Fruit fly (Drosophila melanogaster) whole organism, embryonic: Measurements from ENCODE around the gene CG42494.

Source experiments
- Adf1 ChIP-seq: fragments of 200-800 bp; sonication (Bioruptor generic); IDR thresholded peaks from 2 replicates; pipeline ENCODE4 v1.3.6; 2022; ENCODE audit warnings: missing biosample characterization, missing genetic modification characterization
- Atf3 ChIP-seq: fragments of 200-800 bp; sonication (Bioruptor generic); optimal IDR thresholded peaks from 3 replicates; lab custom pipeline; 2016; ENCODE audit warnings: missing biosample characterization, missing genetic modification characterization
- BEAF-32 ChIP-seq: fragments of 200-800 bp; sonication (Bioruptor generic); optimal IDR thresholded peaks from 3 replicates; lab custom pipeline; 2017; ENCODE audit warnings: missing biosample characterization, missing genetic modification characterization, mild to moderate bottlenecking, moderate library complexity, missing genetic modification reagents
- C15 ChIP-seq: fragments of 200-800 bp; sonication (Bioruptor generic); IDR thresholded peaks from 3 replicates; pipeline ENCODE4 v1.3.6; 2022; ENCODE audit warnings: missing biosample characterization, missing genetic modification characterization
- CG1024 ChIP-seq: fragments of 200-800 bp; sonication (Bioruptor generic); IDR thresholded peaks from 2 replicates; pipeline ENCODE4 v1.3.6; 2022; ENCODE audit warnings: missing biosample characterization, missing genetic modification characterization
- CG11560 ChIP-seq: fragments of 200-800 bp; sonication (Bioruptor generic); IDR thresholded peaks from 3 replicates; pipeline ENCODE4 v1.3.6; 2022; ENCODE audit warnings: missing biosample characterization, missing genetic modification characterization
- CG11696 ChIP-seq: fragments of 200-800 bp; sonication (Bioruptor generic); IDR thresholded peaks from 2 replicates; pipeline ENCODE4 v1.3.6; 2022; ENCODE audit warnings: missing biosample characterization, missing genetic modification characterization
- CG13123 ChIP-seq: fragments of 200-800 bp; sonication (Bioruptor generic); optimal IDR thresholded peaks from 2 replicates; lab custom pipeline; 2016; ENCODE audit warnings: missing biosample characterization, missing genetic modification characterization
- CG13624 ChIP-seq: fragments of 200-800 bp; sonication (Bioruptor generic); optimal IDR thresholded peaks from 2 replicates; lab custom pipeline; 2016; ENCODE audit warnings: missing biosample characterization, missing genetic modification characterization
- CG15696 ChIP-seq: fragments of 200-800 bp; sonication (Bioruptor generic); optimal IDR thresholded peaks from 2 replicates; lab custom pipeline; 2019; ENCODE audit warnings: missing biosample characterization, mild to moderate bottlenecking, missing genetic modification characterization, moderate library complexity
- CG17328 ChIP-seq: fragments of 200-800 bp; sonication (Bioruptor generic); IDR thresholded peaks from 2 replicates; pipeline ENCODE4 v1.3.6; 2022; ENCODE audit warnings: missing biosample characterization, missing genetic modification characterization
- CG17829 ChIP-seq: fragments of 200-800 bp; optimal IDR thresholded peaks from 2 replicates; lab custom pipeline; 2019; ENCODE audit warnings: missing biosample characterization, mild to moderate bottlenecking, missing genetic modification characterization, moderate library complexity
- CG18619 ChIP-seq: fragments of 200-800 bp; sonication (Bioruptor generic); optimal IDR thresholded peaks from 3 replicates; lab custom pipeline; 2017; ENCODE audit warnings: missing biosample characterization, mild to moderate bottlenecking, missing genetic modification characterization
- CG18764 ChIP-seq: fragments of 200-800 bp; sonication (Bioruptor generic); optimal IDR thresholded peaks from 3 replicates; lab custom pipeline; 2016; ENCODE audit warnings: missing biosample characterization, missing genetic modification characterization
- CG32532 ChIP-seq: fragments of 200-800 bp; sonication (Bioruptor generic); IDR thresholded peaks from 2 replicates; pipeline ENCODE4 v1.3.6; 2022; ENCODE audit warnings: missing biosample characterization, missing genetic modification characterization
- CG3726 ChIP-seq: fragments of 200-800 bp; sonication (Bioruptor generic); IDR thresholded peaks from 3 replicates; pipeline ENCODE4, ENCODE4 v1.3.6; 2022; ENCODE audit warnings: missing biosample characterization, missing genetic modification characterization
- CG4282 ChIP-seq: fragments of 200-800 bp; sonication (Bioruptor generic); optimal IDR thresholded peaks from 2 replicates; lab custom pipeline; 2016; ENCODE audit warnings: missing biosample characterization, missing genetic modification characterization
- CG4617 ChIP-seq: fragments of 200-800 bp; sonication (Bioruptor generic); optimal IDR thresholded peaks from 3 replicates; lab custom pipeline; 2016; ENCODE audit warnings: missing biosample characterization, missing genetic modification characterization, borderline replicate concordance
- CG7271 ChIP-seq: fragments of 200-800 bp; sonication (Bioruptor generic); optimal IDR thresholded peaks from 2 replicates; lab custom pipeline; 2018; ENCODE audit warnings: missing biosample characterization, mild to moderate bottlenecking, missing genetic modification characterization, moderate library complexity
- CG9609 ChIP-seq: fragments of 200-800 bp; sonication (Bioruptor generic); optimal IDR thresholded peaks from 3 replicates; lab custom pipeline; 2016; ENCODE audit warnings: missing biosample characterization, missing genetic modification characterization
- Doc3 ChIP-seq: fragments of 200-800 bp; sonication (Bioruptor generic); IDR thresholded peaks from 3 replicates; pipeline ENCODE4 v1.3.6; 2022; ENCODE audit warnings: missing biosample characterization, missing genetic modification characterization; ENCODE audit not compliant: partially characterized antibody
- Fer1 ChIP-seq: fragments of 200-800 bp; sonication (Bioruptor generic); optimal IDR thresholded peaks from 2 replicates; lab custom pipeline; 2017; ENCODE audit warnings: missing biosample characterization, mild to moderate bottlenecking, missing genetic modification characterization
- HLH4C ChIP-seq: fragments of 200-800 bp; sonication (Bioruptor generic); IDR thresholded peaks from 3 replicates; pipeline ENCODE4 v1.3.6; 2022; ENCODE audit warnings: missing biosample characterization, missing genetic modification characterization; ENCODE audit not compliant: partially characterized antibody
- MBD-R2 ChIP-seq: fragments of 200-800 bp; sonication (Bioruptor generic); IDR thresholded peaks from 2 replicates; pipeline ENCODE4 v1.3.6; 2022; ENCODE audit warnings: missing biosample characterization, missing genetic modification characterization
- MESR4 ChIP-seq: fragments of 200-800 bp; sonication (Bioruptor generic); optimal IDR thresholded peaks from 2 replicates; lab custom pipeline; 2018; ENCODE audit warnings: missing biosample characterization, mild to moderate bottlenecking, missing genetic modification characterization, moderate library complexity
- Meics ChIP-seq: fragments of 200-800 bp; sonication (Bioruptor generic); optimal IDR thresholded peaks from 2 replicates; lab custom pipeline; 2017; ENCODE audit warnings: missing biosample characterization, mild to moderate bottlenecking, missing genetic modification characterization
- Nf-YB ChIP-seq: fragments of 200-800 bp; sonication (Bioruptor generic); optimal IDR thresholded peaks from 3 replicates; lab custom pipeline; 2019; ENCODE audit warnings: missing biosample characterization, mild to moderate bottlenecking, missing genetic modification characterization, moderate library complexity
- NfI ChIP-seq: fragments of 200-800 bp; sonication (Bioruptor generic); optimal IDR thresholded peaks from 3 replicates; lab custom pipeline; 2018; ENCODE audit warnings: missing biosample characterization, mild to moderate bottlenecking, missing genetic modification characterization, moderate library complexity
- Sox100B ChIP-seq: fragments of 200-800 bp; sonication (Bioruptor generic); optimal IDR thresholded peaks from 3 replicates; lab custom pipeline; 2018; ENCODE audit warnings: missing biosample characterization, mild to moderate bottlenecking, missing genetic modification characterization
- Usf ChIP-seq: fragments of 200-800 bp; sonication (Bioruptor generic); optimal IDR thresholded peaks from 2 replicates; lab custom pipeline; 2017; ENCODE audit warnings: missing genotype, missing biosample characterization, missing genetic modification characterization
- Xrp1 ChIP-seq: fragments of 200-800 bp; sonication (Bioruptor generic); IDR thresholded peaks from 2 replicates; pipeline ENCODE4 v1.3.6; 2022; ENCODE audit warnings: missing biosample characterization, missing genetic modification characterization
- ap ChIP-seq: fragments of 200-800 bp; sonication (Bioruptor generic); IDR thresholded peaks from 2 replicates; pipeline ENCODE4 v1.3.6; 2022; ENCODE audit warnings: missing biosample characterization, missing genetic modification characterization
- az2 ChIP-seq: fragments of 200-800 bp; sonication (Bioruptor generic); optimal IDR thresholded peaks from 3 replicates; lab custom pipeline; 2016; ENCODE audit warnings: missing biosample characterization, missing genetic modification characterization
- bbx ChIP-seq: fragments of 200-800 bp; sonication (Bioruptor generic); IDR thresholded peaks from 2 replicates; pipeline ENCODE4 v1.3.6; 2022; ENCODE audit warnings: missing biosample characterization, missing genetic modification characterization; ENCODE audit not compliant: partially characterized antibody
- btn ChIP-seq: fragments of 200-800 bp; sonication (Bioruptor generic); optimal IDR thresholded peaks from 2 replicates; lab custom pipeline; 2016; ENCODE audit warnings: missing biosample characterization, missing genetic modification characterization
- chif ChIP-seq, 2 experiments: fragments of 200-800 bp; sonication (Bioruptor generic); optimal IDR thresholded peaks; 3 replicates each; lab custom pipeline; 2016; ENCODE audit warnings: missing biosample characterization in 2 of 2, missing genetic modification characterization in 2 of 2
- fru ChIP-seq: fragments of >200 bp; optimal IDR thresholded peaks from 2 replicates; lab custom pipeline; 2017
- ind ChIP-seq: fragments of 200-800 bp; sonication (Bioruptor generic); optimal IDR thresholded peaks from 3 replicates; lab custom pipeline; 2016; ENCODE audit warnings: missing biosample characterization, missing genetic modification characterization
- kay ChIP-seq: fragments of 200-800 bp; sonication (Bioruptor generic); optimal IDR thresholded peaks from 2 replicates; lab custom pipeline; 2016; ENCODE audit warnings: missing biosample characterization, missing genetic modification characterization
- lbe ChIP-seq: fragments of 200-800 bp; sonication (Bioruptor generic); optimal IDR thresholded peaks from 2 replicates; lab custom pipeline; 2016; ENCODE audit warnings: missing biosample characterization, mild to moderate bottlenecking, missing genetic modification characterization
- mld ChIP-seq: fragments of 200-800 bp; sonication (Bioruptor generic); IDR thresholded peaks from 3 replicates; pipeline ENCODE4 v1.3.6; 2022; ENCODE audit warnings: missing biosample characterization, missing genetic modification characterization; ENCODE audit not compliant: partially characterized antibody
- nmo ChIP-seq: fragments of 200-800 bp; sonication (Bioruptor generic); optimal IDR thresholded peaks from 2 replicates; lab custom pipeline; 2018; ENCODE audit warnings: missing biosample characterization, mild to moderate bottlenecking, missing genetic modification characterization, moderate library complexity
- pan ChIP-seq, 4 experiments: fragments of >200 bp in 3 of 4; fragments of 200-800 bp in 1 of 4; sonication (Bioruptor generic) in 1 of 4; optimal IDR thresholded peaks in 3 of 4; IDR thresholded peaks in 1 of 4; 2 replicates each; pipeline versions ENCODE4 v1.3.6 to Lab custom; 2017 to 2022; ENCODE audit warnings: missing biosample characterization in 2 of 4, missing genetic modification characterization in 2 of 4, mixed read lengths in 1 of 4
- salm ChIP-seq: fragments of 200-800 bp; sonication (Bioruptor generic); optimal IDR thresholded peaks from 2 replicates; lab custom pipeline; 2018; ENCODE audit warnings: missing biosample characterization, mild to moderate bottlenecking, missing genetic modification characterization
- sim ChIP-seq: fragments of 200-800 bp; sonication (Bioruptor generic); IDR thresholded peaks from 2 replicates; pipeline ENCODE4 v1.3.6; 2022; ENCODE audit warnings: missing biosample characterization, missing genetic modification characterization
- unpg ChIP-seq: fragments of 200-800 bp; sonication (Bioruptor generic); optimal IDR thresholded peaks from 3 replicates; lab custom pipeline; 2018; ENCODE audit warnings: missing biosample characterization, mild to moderate bottlenecking, missing genetic modification characterization, moderate library complexity
- z ChIP-seq: fragments of 200-800 bp; sonication (Bioruptor generic); IDR thresholded peaks from 3 replicates; pipeline ENCODE4 v1.3.6; 2022; ENCODE audit warnings: missing biosample characterization, missing genetic modification characterization
- zen2 ChIP-seq: fragments of 200-800 bp; sonication (Bioruptor generic); IDR thresholded peaks from 3 replicates; pipeline ENCODE4 v1.3.6; 2022; ENCODE audit warnings: missing biosample characterization, missing genetic modification characterization; ENCODE audit not compliant: partially characterized antibody

Gene CG42494

DNA sequence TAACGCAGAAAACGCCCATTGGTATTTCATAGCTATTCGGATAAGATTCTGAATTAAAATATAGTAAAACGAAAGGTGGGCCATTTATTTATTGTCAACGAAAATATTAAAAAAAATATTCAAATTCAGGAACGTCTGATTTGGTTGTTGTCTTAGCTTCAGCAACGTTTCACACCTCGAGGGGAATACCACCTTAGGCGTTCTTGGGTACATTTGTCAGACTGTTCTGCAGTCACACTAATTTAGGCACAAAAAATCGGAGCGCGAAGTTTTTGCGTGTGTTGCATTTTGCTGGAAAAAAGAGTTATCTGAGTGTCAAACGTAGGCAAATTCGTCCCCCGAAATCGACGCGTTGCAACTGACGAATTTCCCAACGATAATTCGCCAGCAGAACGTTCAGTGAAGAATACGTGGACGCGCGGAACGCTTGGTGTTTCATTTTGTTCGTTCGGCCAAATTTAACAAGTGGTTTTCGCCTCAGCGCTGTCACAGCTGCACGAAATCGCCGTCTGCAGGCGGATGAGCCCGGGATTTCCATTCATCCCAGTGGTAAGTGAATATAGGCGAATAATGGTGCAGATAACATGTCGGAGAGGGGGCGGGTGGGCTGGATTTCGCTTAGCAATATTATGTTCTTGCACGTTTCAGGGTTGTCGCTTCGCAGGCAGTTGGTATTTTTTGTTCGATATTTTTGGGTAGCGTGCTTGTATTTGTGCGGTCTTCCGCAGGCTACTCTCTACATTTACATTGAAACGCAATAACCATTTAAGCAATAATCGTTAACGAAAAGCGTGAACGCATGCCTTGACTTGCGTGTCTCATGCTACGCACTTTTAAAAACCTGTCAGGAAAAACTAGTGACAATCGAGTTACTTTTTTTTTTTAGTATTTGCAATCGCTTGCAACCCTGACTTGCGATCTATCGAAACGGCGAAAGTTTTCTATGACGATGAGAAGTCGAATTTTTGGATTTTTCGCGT lies 40.8 kb downstream of the CG42494 start, which contains the start of gene Larp4B (continued):
- TF ChIP-seq CG18764 (no peak), bbx (peak; percentile 57), CG17328 (GFP tag; lab: Robert Waterston, UW) (no peak), Usf (GFP tag; lab: Kevin White, UChicago) (no peak), z (GFP tag; lab: Robert Waterston, UW) (no peak), nmo (GFP tag; lab: Kevin White, UChicago) (peak; percentile 25), salm (tag; lab: Kevin White, UChicago) (peak; percentile 8), lbe (GFP tag; lab: Kevin White, UChicago) (peak; percentile 40), Doc3 (GFP tag; lab: Robert Waterston, UW) (peak; percentile 77), CG4617 (GFP tag; lab: Kevin White, UChicago) (peak; percentile 89), CG3726 (GFP tag; lab: Robert Waterston, UW) (no peak), Meics (GFP tag; lab: Kevin White, UChicago) (peak; percentile 7), CG4282 (GFP tag; lab: Kevin White, UChicago) (no peak), CG17829 (tag; lab: Kevin White, UChicago) (peak; percentile 22), pan (optimal IDR thresholded peaks at IDR 0.05; lab: Kevin White, UChicago) (no peak), pan (GFP tag; optimal IDR thresholded peaks at IDR 0.05 in 1 of 2, IDR thresholded peaks at IDR 0.05 in 1 of 2) (no peak), NfI (GFP tag; lab: Kevin White, UChicago) (peak; percentile 21), CG18619 (no peak), BEAF-32 (GFP tag; lab: Kevin White, UChicago) (peak; percentile 83), Nf-YB (GFP tag; lab: Kevin White, UChicago) (no peak), CG9609 (GFP tag; lab: Kevin White, UChicago) (no peak), CG7271 (no peak), Xrp1 (GFP tag; lab: Robert Waterston, UW) (peak; percentile 7; the same call in 1 of the 2 replicates), ap (GFP tag; lab: Robert Waterston, UW) (no peak), CG15696 (tag; lab: Kevin White, UChicago) (no peak), CG32532 (GFP tag; lab: Robert Waterston, UW) (no peak), ind (no peak), mld (GFP tag; lab: Robert Waterston, UW) (0 out of 3 replicates have a peak, but pooled peaks have one; percentile 39), btn (GFP tag; lab: Kevin White, UChicago) (no peak), CG1024 (GFP tag; lab: Robert Waterston, UW) (no peak), chif (GFP tag; optimal IDR thresholded peaks at IDR 0.05; lab: Kevin White, UChicago) (no peak), CG13624 (GFP tag; lab: Kevin White, UChicago) (peak; percentile 58), kay (GFP tag; lab: Kevin White, UChicago) (no peak), CG13123 (GFP tag; lab: Kevin White, UChicago) (no peak), unpg (no peak), Atf3 (no peak), MBD-R2 (peak; percentile 23; the same call in 1 of the 2 replicates), sim (GFP tag; lab: Robert Waterston, UW) (no peak), zen2 (0 out of 3 replicates have a peak, but pooled peaks have one; percentile 39), CG11560 (tag; lab: Robert Waterston, UW) (no peak), MESR4 (GFP tag; lab: Kevin White, UChicago) (peak; percentile 62), C15 (GFP tag; lab: Robert Waterston, UW) (no peak), Adf1 (GFP tag; lab: Robert Waterston, UW) (no peak), Fer1 (GFP tag; lab: Kevin White, UChicago) (no peak), fru (lab: Kevin White, UChicago) (no peak), az2 (GFP tag; lab: Kevin White, UChicago) (no peak), HLH4C (GFP tag; lab: Robert Waterston, UW) (peak; percentile 55; the same call in 2 of the 3 replicates), Sox100B (GFP tag; lab: Kevin White, UChicago) (no peak), CG11696 (GFP tag; lab: Robert Waterston, UW) (no peak)
